Fruit fly (Drosophila melanogaster): ENCODE results near the gene tefu.

The tefu gene

dm6 chr3R:15242186-15243045 is at the start of gene tefu, which contains the start of gene Hsc70-4:
tefu (minus strand) TSS chr3R:15242236.
Hsc70-4 (plus strand) TSS chr3R:15242687.
- TF ChIP-seq CG17801 (GFP tag; optimal IDR thresholded peaks at IDR 0.05; ENCODE audit: partially characterized antibody) = peak; percentile 50

- TF ChIP-seq CG17801 (GFP tag; optimal IDR thresholded peaks at IDR 0.05; ENCODE audit: partially characterized antibody) = no peak
These were observed 49.7 kb upstream of the tefu start for dm6 chr3R:15291551-15292223.

- peak; percentile 68 for TF ChIP-seq CG17801 (GFP tag; optimal IDR thresholded peaks at IDR 0.05; ENCODE audit: partially characterized antibody)
These were observed 48.6 kb upstream of the tefu start, which contains the start of gene CG45218 for dm6 chr3R:15290642-15291118. CG45218 (minus strand) TSS chr3R:15290799.

- TF ChIP-seq CG17801 (GFP tag; optimal IDR thresholded peaks at IDR 0.05; ENCODE audit: partially characterized antibody) = no peak
These were observed 48.0 kb upstream of the tefu start for dm6 chr3R:15289828-15290641.

DNA sequence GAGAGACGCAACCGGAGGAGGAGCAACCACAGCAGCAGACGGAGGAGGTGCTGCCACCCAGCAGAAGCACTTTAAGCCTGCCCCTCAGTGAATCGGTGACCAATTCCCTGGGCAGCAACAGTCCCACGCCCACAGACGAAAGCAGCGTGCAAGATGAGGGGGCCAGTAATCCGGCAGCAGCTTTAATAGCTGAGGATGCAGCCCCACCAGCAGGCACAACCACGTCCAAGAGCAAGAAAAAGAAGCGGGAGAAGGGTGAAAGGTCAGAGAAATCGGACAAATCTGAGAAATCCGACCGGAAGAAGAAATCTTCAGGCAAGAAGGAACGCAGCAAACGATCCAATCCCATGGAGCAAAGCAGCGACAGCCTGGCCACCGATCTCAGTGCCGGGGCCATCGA is 46.8 kb upstream of the tefu start:
- no peak for TF ChIP-seq CG17801 (GFP tag; optimal IDR thresholded peaks at IDR 0.05; ENCODE audit: partially characterized antibody)

DNA sequence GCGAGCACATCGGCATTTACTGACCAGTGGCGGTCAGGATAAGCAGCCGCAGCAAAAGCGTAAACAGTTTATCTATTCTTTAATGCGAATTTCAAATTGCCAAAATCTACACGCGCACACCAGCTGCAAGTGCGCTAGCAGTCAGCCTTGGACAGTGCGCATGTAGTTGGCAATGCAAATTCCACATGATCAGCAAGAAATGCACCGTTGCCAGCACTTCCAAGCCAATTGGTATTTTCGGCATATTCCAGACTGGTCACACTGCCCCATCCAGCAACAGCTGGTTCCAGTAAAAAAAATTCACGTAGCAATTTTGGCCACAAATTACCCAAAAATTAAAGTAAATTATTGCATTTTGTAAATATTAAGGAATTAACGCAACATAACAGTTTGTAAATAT is 45.7 kb upstream of the tefu start:
- TF ChIP-seq CG17801 (GFP tag; optimal IDR thresholded peaks at IDR 0.05; ENCODE audit: partially characterized antibody) = peak; percentile 16

- no peak for TF ChIP-seq CG17801 (GFP tag; optimal IDR thresholded peaks at IDR 0.05; ENCODE audit: partially characterized antibody)
These were observed 44.6 kb upstream of the tefu start for dm6 chr3R:15286693-15287041.

- no peak for TF ChIP-seq CG17801 (GFP tag; optimal IDR thresholded peaks at IDR 0.05; ENCODE audit: partially characterized antibody)
These were observed 44.1 kb upstream of the tefu start for dm6 chr3R:15286024-15286692.

DNA sequence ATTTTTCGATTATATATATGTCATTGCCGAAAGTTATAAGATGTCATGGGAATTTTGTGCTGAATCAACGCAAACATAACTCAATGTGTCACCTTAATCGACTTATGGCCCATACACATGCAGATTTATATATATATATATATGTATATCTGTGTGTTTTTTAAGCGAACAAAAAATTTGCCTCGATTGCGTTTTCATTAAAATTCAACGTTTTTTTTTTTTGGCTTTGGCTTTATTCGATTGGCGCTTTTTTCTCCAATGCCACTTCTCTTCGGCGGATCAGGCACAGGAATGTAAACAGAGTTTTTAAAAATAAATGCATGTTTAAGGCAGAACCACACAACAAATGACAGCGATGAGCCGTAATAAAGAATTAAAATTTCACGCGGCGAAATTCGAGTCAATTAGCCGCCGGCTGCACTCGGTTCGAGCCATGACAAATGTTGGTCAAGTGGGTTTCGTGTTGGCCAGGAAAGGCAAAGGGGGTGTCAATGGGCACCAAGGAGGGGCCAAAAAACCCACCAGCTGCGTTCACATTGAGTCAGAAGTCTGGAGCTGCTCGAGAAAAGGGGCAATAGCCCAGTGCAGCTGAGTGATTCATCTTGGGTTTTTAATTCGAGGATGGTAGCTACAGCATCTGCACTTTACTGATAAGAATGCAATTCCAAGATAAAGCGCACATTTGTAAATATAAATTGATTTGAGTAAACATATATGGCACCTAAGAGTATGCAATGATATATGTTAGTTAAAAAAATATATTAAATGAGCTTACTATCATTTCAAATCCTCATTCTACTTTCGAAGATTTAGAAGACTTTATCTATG is 41.2 kb upstream of the tefu start:
- no peak for TF ChIP-seq CG17801 (GFP tag; optimal IDR thresholded peaks at IDR 0.05; ENCODE audit: partially characterized antibody)

DNA sequence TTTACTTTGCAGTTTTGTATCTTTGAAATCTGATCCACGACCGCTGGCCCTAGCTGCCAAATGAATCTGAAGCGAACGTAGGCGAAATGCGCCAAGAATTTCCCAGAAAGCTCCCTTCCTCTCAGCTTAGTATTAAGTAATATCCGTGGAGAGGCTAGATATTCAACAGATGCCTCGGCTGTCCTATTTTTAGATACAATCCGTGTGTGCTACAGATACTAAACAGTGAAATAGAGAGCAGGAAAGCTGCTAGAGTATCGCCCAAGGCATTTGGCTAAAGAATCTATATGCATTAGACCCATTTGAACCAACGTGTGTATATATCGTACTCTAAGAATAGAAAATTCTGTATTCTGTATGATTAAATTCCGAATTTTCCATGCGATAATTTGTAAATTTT is 40.3 kb upstream of the tefu start:
- TF ChIP-seq CG17801 (GFP tag; optimal IDR thresholded peaks at IDR 0.05; ENCODE audit: partially characterized antibody) = no peak

DNA sequence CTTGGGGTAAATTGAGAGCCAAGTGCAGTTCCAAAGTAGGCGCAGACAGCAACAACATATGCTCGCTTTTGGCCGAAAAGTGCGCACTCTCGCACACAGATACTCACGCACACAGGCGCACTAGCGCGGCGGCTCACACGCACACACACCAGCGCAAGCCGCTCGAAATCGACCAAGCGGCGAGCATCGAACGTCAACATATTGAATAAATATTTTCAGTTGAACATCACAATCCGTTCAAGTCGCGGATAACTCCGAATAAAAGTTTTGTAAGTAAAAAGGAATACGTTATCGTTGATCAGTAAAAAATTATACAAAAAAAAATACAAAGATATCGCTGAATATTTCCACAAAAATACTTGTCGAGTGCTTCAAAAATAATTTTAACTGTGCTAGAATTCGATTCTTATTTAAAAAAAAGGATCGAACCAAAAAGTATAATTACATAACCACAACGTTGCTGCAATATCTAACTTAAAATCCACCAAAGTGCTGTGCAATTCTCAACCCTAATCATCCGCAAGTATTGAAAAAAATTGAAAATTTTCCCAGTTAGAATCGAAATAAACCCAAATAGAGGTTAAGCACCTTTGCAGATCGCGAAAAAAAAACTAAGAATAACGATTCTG is 39.4 kb upstream of the tefu start:
- no peak for TF ChIP-seq CG17801 (GFP tag; optimal IDR thresholded peaks at IDR 0.05; ENCODE audit: partially characterized antibody)

DNA sequence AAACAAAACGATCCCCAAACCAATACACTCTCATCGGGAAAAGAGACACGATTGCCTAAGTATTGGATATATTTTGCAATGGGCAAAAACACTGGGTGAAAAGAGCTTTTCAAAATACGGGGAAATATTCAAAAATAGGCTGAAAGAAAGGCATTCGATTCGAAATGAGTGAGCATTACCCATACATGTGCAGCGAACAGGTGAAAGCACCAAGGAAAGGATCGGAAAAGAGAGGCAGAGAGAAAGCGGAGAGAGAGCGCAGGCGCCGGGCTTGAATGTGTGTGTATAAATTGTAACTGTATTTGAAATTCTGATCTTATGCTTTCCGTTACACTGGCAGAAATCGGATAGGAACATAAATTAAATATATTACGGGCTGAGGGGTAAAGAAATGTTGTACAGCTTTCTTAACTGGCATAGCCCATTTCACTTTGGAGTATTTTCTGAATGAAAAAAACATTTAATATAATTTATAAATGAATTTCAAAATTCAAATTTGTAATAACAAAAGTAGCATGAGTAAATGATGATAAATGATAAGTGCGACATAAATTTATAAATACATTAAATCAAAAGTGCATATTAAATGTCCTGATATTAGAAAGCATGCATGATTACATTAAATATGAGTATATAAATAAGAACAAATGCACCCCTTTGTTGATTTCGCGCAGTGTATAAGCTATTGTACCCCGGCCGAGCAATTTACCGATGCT is 38.7 kb upstream of the tefu start:
- peak; percentile 25 for TF ChIP-seq CG17801 (GFP tag; optimal IDR thresholded peaks at IDR 0.05; ENCODE audit: partially characterized antibody)
